Fruit fly (Drosophila melanogaster): Measurements from ENCODE around the gene CG17187.

CG17187 gene

DNA sequence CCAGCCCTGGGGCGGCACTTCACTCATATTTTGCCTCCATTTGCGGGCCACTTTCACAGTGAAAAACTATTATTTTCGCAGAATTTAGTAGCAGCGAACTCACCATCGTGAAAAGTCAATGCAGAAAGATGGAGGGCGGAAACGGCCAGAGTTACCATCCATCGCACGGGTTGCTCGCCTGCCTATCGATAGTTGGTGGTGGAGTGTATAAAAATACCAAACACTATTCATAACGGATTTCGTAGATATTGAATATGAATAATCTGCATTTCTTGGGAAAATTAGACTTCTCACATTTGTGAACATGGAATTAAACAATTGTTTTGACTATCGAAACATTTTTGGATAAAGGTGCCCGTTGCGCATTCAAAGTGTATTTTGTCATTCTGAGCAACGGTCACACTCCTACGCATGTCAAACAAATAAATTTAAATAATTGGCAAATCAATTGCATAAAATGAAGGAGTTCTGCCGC, 15.5 kb downstream of the CG17187 start, which contains the start of the genes RpS25 and CG4820:
Gene RpS25 (minus strand): TSS at position 132 of the 475 bp plus-strand sequence.
Gene CG4820 (plus strand): TSS at position 380 of the 475 bp plus-strand sequence.
- TF ChIP-seq Sin3A (optimal IDR thresholded peaks at IDR 0.05) (no peak), h (optimal IDR thresholded peaks at IDR 0.05) (no peak), insv (optimal IDR thresholded peaks at IDR 0.05) (no peak), ttk (optimal IDR thresholded peaks at IDR 0.05) (no peak), psq (optimal IDR thresholded peaks at IDR 0.05) (no peak)

DNA sequence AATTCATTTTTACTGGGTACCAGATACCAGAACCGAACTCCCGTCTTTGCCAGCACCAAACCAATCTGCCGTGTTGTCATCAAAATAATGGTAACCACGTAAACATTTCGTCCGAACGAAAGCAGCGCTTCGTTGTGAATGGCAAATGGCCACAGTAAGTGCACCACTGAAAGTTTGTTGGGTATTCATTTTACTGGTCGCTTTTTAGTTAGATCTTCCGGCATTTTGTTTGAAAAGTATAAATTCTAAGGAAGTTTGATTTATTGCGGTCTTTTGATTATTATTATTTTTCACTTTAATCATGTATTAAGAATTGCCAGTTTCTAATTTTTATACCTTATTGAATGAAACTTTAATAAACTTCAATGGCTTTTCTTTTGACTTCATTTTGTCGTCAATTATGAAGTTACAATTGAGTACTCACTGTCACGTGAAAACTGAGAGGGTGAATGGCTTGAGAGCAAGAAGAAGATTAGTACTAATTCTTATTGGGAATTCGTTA, 17.2 kb downstream of the CG17187 start, which contains the start of gene ZnT86D:
Gene ZnT86D (minus strand): TSS at position 91 of the 502 bp plus-strand sequence.
- no peak for TF ChIP-seq Sin3A (optimal IDR thresholded peaks at IDR 0.05)
- TF ChIP-seq psq (optimal IDR thresholded peaks at IDR 0.05): no peak

DNA sequence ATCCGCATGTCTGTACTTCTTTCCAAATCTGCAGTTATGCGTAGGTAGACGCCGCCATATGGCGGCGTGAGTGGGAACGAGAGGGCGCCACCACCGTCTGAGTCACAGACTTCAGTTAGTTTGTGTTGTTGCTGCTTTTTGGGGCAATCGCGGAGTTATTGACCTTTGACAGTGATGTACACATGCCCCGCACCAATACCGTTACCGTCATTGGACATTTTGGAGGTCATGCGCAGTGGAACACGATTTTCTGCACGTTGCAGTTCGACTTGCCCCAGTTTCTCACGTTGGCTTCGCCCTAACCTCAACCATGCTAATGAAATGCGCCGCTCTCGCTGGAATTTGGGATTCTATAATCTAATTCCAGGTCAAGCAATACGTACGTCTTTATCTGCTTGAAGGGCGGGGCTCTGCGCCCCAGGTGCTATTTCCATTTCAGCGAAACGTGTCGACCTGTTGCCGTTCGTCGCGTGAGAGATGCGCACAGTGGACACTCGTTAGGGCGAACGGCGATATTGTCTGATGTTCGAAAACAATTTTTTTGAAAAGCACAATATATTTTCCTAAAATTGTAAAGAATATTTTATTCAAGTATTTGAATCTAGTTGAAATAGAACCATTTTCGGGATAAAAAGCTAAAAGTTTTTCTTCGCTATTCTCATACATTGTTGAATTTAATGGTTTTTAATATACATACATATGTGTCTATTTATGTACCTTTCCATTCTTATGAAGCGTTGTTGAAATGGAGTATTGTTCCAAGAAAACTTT, 20.2 kb downstream of the CG17187 start:
- TF ChIP-seq Myc (optimal IDR thresholded peaks at IDR 0.05) (no peak), psq (optimal IDR thresholded peaks at IDR 0.05) (no peak), h (optimal IDR thresholded peaks at IDR 0.05) (no peak), Sin3A (optimal IDR thresholded peaks at IDR 0.05) (no peak), ttk (optimal IDR thresholded peaks at IDR 0.05) (no peak), insv (optimal IDR thresholded peaks at IDR 0.05) (no peak)

DNA sequence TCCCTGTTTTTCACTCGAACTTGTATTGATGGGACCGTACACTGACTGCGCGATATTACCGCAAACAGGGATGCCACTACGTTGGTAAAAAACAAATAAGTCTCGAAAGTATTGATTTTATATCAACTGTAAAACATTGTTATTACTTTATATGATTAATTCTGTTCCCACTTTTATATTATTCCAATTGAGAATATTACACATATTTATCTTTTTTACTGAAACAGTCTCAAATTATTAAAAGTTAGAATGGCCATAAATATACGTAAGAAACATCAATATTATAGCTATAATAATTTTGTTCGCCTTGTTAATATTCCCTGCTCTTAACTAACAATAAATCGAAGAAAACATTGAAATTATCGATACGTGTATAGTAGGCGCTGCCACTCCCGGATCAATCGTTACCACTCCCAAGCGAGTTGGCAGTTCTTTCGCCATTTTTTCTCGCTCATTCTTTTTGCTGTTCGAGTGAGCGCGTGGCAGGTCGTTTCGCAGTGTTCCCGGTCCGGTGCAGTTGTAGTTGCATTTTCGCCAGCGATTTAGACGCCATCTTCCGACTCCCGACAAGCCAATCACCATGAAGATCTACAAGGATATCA, 21.8 kb downstream of the CG17187 start, which contains the start of the genes SdhC and Tctp:
Gene SdhC (minus strand): TSS at position 49 of the 602 bp plus-strand sequence.
Gene Tctp (plus strand): TSS at position 447 of the 602 bp plus-strand sequence.
- no peak for TF ChIP-seq Myc (optimal IDR thresholded peaks at IDR 0.05)

DNA sequence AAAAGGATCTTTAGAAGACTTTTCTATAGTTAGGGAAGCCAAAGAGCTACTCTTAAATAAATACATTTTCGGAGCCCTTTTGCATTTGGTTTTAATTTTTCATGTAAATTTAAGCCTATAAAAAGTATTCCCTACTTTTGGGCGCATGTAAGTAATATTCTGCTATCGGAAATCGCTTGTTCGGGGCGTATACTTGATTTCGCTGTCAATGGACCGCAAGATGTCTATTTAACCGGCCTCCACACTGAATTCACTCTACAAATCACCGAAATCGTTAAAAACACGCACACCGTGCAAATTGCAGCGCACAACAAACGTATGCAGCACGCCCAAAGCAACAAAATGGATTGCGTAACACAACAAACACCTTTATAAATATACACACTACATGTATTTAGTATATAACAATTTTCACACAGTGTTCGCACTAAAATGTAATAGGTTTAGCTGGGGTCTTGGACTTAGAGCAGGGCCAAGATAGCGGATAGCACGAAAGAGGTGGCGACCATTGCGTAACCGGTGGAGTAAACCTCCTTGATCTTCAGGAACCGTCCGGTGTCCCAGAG, 22.8 kb downstream of the CG17187 start:
- TF ChIP-seq Sin3A (optimal IDR thresholded peaks at IDR 0.05): no peak

DNA sequence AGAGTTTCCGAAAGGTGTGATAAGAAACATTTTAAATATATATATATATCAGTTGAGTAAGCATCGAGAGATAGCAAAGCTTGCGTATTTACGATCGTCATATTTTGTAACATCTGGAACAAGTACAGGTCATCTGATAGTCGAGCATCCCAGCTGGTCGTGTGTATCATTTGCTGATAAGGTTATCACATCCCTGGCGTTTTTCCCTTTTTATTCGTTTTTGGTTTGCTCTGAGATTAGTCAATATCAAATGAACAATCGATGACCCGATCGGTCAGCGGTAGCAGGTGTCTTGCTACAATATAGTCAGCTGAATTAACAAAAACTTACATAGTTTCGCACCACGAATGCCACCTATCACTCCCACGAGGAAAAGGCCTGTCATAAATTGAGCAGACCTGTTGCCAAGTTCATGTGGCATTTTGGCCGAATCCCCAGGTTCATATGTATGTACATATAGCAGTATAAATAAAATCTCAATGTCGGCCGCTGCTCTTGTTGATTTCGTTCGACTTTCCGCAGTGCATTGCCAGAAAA, 30.7 kb downstream of the CG17187 start:
- TF ChIP-seq h (optimal IDR thresholded peaks at IDR 0.05): no peak
- TF ChIP-seq insv (optimal IDR thresholded peaks at IDR 0.05): no peak
- TF ChIP-seq Myc (optimal IDR thresholded peaks at IDR 0.05): no peak
- no peak for TF ChIP-seq Sin3A (optimal IDR thresholded peaks at IDR 0.05)
- TF ChIP-seq psq (optimal IDR thresholded peaks at IDR 0.05): no peak
- TF ChIP-seq ttk (optimal IDR thresholded peaks at IDR 0.05): no peak

DNA sequence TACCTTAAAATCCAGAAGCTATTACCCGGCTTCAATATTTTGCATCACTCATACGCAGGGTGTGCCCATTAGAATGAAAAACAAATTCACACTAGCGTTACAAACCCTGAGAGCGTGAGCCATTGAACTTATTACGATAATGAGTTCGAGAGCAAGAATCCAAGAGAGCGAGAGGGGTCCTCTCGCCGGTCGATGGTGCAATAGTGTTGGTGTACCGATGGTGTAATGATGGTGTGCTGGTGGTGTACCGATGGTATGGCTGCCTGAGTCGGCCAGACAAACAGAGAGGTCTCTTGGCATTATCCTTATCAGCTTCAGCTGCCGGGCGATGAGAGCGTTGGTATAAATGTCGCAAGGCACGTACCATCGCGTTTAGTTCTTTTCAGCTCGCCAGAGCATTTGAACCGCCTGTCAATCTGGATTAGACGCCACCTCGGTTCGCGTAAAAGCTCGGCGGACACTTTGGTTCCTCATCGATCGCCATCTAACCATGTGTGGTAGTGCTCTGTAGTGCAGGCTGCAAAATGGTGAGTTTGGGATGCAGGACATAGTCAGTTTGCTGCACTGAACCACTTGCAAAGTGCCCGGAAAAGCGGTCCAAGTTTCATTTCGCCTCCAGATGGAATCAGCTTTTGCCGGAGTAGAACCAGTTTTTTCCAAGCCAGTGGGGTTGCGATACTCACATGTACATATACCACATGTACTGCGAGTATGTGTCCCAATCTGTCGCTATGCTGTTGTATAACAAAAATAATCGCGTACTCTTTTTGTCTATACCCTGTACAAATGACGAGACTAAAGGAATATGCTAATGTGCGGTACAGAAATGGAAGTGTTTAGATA, 31.4 kb downstream of the CG17187 start:
- TF ChIP-seq psq (optimal IDR thresholded peaks at IDR 0.05): no peak
- no peak for TF ChIP-seq ttk (optimal IDR thresholded peaks at IDR 0.05)

DNA sequence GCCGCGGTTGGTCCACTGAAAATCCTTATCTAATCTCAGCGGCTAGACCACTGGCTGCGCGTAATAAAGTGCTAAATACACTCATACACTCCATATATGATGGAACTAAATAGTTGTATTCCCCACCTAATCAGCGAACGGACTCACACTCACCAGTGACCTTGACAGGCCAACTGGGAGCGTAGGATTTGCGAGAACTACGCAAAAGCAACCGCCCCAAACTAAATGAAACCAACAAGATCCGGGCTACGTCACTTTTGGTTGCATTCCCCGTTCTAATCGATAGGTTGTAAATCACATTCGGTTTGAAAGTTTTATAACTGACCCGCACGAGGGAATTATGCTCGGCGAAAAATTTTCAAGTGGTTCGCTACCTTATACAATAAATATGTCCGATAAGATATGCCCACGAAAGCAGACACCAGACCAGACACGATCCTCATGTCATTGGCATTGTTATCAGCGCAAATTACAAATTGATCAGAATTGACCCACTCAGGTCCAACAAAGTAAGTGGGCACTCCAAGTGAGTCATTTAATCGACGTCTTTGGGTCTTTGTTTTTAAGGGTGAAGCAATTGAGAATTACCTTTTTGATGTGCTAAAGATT, 32.3 kb downstream of the CG17187 start:
- TF ChIP-seq psq (optimal IDR thresholded peaks at IDR 0.05) (no peak), Sin3A (optimal IDR thresholded peaks at IDR 0.05) (no peak), Myc (optimal IDR thresholded peaks at IDR 0.05) (no peak), insv (optimal IDR thresholded peaks at IDR 0.05) (no peak), ttk (optimal IDR thresholded peaks at IDR 0.05) (no peak), h (optimal IDR thresholded peaks at IDR 0.05) (no peak)

DNA sequence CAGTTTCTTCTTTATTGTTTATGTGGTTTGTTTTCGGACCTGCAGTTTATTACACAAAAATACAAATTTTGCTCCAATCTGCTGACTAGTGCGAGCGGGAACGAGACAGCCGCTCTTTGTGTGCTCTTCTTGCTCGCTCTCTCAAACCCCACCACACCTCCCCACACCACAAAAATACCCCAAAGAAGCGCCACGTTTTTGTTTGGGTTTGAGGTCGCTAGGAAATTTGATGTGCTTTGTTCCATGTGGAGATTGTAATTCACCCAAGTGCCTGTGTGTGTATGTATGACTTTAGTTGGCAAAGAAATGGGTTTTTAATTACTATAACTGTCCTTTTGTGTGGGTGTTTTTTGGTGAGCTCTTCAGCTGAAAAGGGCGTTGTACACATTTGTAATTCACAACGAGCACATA, 33.6 kb downstream of the CG17187 start:
- TF ChIP-seq ttk (optimal IDR thresholded peaks at IDR 0.05): no peak
- no peak for TF ChIP-seq psq (optimal IDR thresholded peaks at IDR 0.05)
- TF ChIP-seq Sin3A (optimal IDR thresholded peaks at IDR 0.05): no peak
- TF ChIP-seq Myc (optimal IDR thresholded peaks at IDR 0.05): no peak
- TF ChIP-seq h (optimal IDR thresholded peaks at IDR 0.05): no peak
- TF ChIP-seq insv (optimal IDR thresholded peaks at IDR 0.05): no peak

DNA sequence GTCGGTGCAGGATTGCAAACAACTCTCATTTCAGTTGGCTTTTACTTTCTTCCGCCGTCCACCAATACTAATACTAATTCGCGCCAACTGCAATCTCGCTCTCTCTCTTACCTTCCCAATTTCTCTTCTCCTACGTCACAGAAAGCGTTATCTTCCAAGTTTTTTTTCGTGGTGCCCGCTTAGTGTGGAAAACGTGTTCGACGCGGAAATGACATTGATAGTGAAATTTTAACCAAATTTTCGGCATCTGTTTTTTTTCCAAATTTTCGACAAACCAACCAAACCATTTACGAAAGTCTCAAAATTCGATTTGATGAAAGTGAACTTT, 34.3 kb downstream of the CG17187 start, which contains the start of gene cu:
Gene cu (plus strand): TSS at position 204 of the 328 bp plus-strand sequence.
- no peak for TF ChIP-seq Myc (optimal IDR thresholded peaks at IDR 0.05)
- TF ChIP-seq h (optimal IDR thresholded peaks at IDR 0.05): no peak
- TF ChIP-seq ttk (optimal IDR thresholded peaks at IDR 0.05): no peak
- TF ChIP-seq insv (optimal IDR thresholded peaks at IDR 0.05): no peak
- TF ChIP-seq psq (optimal IDR thresholded peaks at IDR 0.05): no peak
- no peak for TF ChIP-seq Sin3A (optimal IDR thresholded peaks at IDR 0.05)

DNA sequence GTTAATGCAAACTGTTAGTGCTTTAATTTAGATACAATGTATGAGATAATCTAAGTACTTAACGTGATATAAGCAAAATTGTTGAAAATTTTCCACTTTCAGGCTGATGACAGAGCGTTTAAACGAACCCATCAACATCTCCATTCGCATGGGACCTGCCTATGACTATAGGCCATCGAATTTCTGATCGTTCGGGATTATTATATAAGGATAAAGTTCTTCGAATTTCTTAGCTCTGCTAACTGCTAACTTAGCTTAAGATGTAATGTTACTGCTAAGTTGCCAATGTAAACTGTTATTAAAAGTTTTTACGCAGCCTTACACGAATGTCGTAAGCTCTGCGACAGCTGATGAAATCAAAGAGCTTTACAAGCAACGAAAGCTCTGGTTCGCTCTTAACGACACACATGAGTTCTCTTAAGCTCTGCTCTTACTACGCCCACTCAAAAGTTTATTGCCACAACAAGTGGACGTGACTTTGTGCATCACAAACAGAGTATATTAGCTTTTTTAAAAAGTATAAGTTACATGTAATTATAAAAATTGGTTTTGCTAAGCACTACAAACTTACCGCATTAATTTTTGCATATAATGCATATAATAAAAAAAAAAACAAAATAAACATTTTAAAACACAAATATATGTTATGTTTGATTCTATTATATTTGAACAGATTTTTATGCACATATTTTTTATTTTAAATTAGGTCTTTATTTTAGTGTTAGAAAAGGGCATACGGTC, 34.9 kb downstream of the CG17187 start:
- TF ChIP-seq h (optimal IDR thresholded peaks at IDR 0.05) (no peak), Sin3A (optimal IDR thresholded peaks at IDR 0.05) (no peak), insv (optimal IDR thresholded peaks at IDR 0.05) (no peak), Myc (optimal IDR thresholded peaks at IDR 0.05) (no peak), ttk (optimal IDR thresholded peaks at IDR 0.05) (no peak), psq (optimal IDR thresholded peaks at IDR 0.05) (no peak)

Measured in Kc167 (cell line).